Worm (Caenorhabditis elegans) whole organism, L2 larva: Measurements from ENCODE around the gene F47F2.1.

Experiments
- lin-13 ChIP-seq: fragments of 150-350 bp; optimal IDR thresholded peaks from 2 replicates; lab custom pipeline; 2014; ENCODE audit warnings: missing biosample characterization, missing genetic modification reagents, missing genetic modification characterization
- nhr-6 ChIP-seq: fragments of 150-350 bp; optimal IDR thresholded peaks from 2 replicates; lab custom pipeline; 2014; ENCODE audit warnings: missing biosample characterization, missing genetic modification characterization

ce11 chrX:3931350-3931749, 53.0 kb downstream of the F47F2.1 start, which contains the start of gene adt-3:
- TF ChIP-seq nhr-6 (tag; lab: Kevin White, UChicago), result no peak
- no peak for TF ChIP-seq lin-13 (GFP tag; lab: Kevin White, UChicago)
